Worm (Caenorhabditis elegans): Measurements from ENCODE around the gene T11F9.21.

DNA sequence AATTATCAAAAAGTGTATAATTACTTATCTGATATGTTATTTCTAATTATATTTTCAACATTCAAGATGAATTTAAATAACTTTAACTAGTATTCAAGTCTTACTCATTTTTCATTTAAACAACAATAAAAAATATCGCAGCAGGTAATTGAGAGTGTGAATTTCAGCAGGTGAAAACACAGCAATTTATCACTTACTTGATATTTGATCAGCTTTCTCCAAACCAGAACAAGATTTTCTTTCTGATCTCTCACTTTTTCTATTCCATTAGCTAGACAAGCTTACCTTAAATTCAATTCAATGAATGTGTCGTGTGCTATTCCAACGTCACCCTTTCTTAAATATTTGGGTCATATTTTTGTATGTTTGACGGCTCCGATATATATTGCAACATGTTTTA is 7.0 kb upstream of the T11F9.21 start, which contains the start of gene srh-1:
- TF ChIP-seq W03F9.2 (tag; optimal IDR thresholded peaks at IDR 0.05) (no peak), dao-5 (tag; optimal IDR thresholded peaks at IDR 0.05) (no peak)
